Fruit fly (Drosophila melanogaster) whole organism, embryonic: ENCODE results near the gene NFAT.
A peak's percentile ranks its signal among the peaks of the same experiment; 100 is the strongest.

ENCODE experiments used
- ATbp ChIP-seq: fragments of 200-800 bp; sonication (Bioruptor generic); optimal IDR thresholded peaks from 2 replicates; lab custom pipeline; 2017; ENCODE audit warnings: missing biosample characterization, mild to moderate bottlenecking, missing genetic modification characterization, missing genetic modification reagents
- Abd-B ChIP-seq: fragments of 200-800 bp; sonication (Bioruptor generic); optimal IDR thresholded peaks from 2 replicates; lab custom pipeline; 2018; ENCODE audit warnings: missing biosample characterization, mild to moderate bottlenecking, missing genetic modification characterization, moderate library complexity
- Aef1 ChIP-seq: fragments of 200-800 bp; sonication (Bioruptor generic); IDR thresholded peaks from 3 replicates; pipeline ENCODE4 v1.3.6; 2022; ENCODE audit warnings: missing biosample characterization, missing genetic modification characterization
- CG10431 ChIP-seq: fragments of 200-800 bp; sonication (Bioruptor generic); optimal IDR thresholded peaks from 3 replicates; lab custom pipeline; 2018; ENCODE audit warnings: missing biosample characterization, mild to moderate bottlenecking, missing genetic modification characterization
- CG10959 ChIP-seq: fragments of 200-800 bp; sonication (Bioruptor generic); IDR thresholded peaks from 2 replicates; pipeline ENCODE4 v1.3.6; 2022; ENCODE audit warnings: missing biosample characterization, missing genetic modification characterization
- CG11398 ChIP-seq: fragments of 200-800 bp; sonication (Bioruptor generic); optimal IDR thresholded peaks from 2 replicates; lab custom pipeline; 2016; ENCODE audit warnings: missing biosample characterization, missing genetic modification characterization
- CG11456 ChIP-seq: fragments of 200-800 bp; sonication (Bioruptor generic); IDR thresholded peaks from 3 replicates; pipeline ENCODE4 v1.3.6; 2022; ENCODE audit warnings: missing biosample characterization, missing genetic modification characterization
- CG11504 ChIP-seq: fragments of 200-800 bp; sonication (Bioruptor generic); optimal IDR thresholded peaks from 3 replicates; lab custom pipeline; 2019; ENCODE audit warnings: missing biosample characterization, mild to moderate bottlenecking, missing genetic modification characterization, moderate library complexity
- CG12236 ChIP-seq: fragments of 200-800 bp; sonication (Bioruptor generic); optimal IDR thresholded peaks from 2 replicates; lab custom pipeline; 2016; ENCODE audit warnings: missing biosample characterization, missing genetic modification characterization
- CG13123 ChIP-seq: fragments of 200-800 bp; sonication (Bioruptor generic); optimal IDR thresholded peaks from 2 replicates; lab custom pipeline; 2016; ENCODE audit warnings: missing biosample characterization, missing genetic modification characterization
- CG14014 ChIP-seq: fragments of 200-800 bp; sonication (Bioruptor generic); IDR thresholded peaks from 2 replicates; pipeline ENCODE4 v1.3.6; 2022; ENCODE audit warnings: missing biosample characterization, missing genetic modification characterization
- CG17361 ChIP-seq: fragments of 200-800 bp; sonication (Bioruptor generic); IDR thresholded peaks from 3 replicates; pipeline ENCODE4 v1.3.6; 2022; ENCODE audit warnings: missing biosample characterization, missing genetic modification characterization
- CG2678 ChIP-seq: fragments of 200-800 bp; sonication (Bioruptor generic); optimal IDR thresholded peaks from 3 replicates; lab custom pipeline; 2019; ENCODE audit warnings: missing biosample characterization, mild to moderate bottlenecking, missing genetic modification characterization, moderate library complexity
- CG4820 ChIP-seq: fragments of 200-800 bp; sonication (Bioruptor generic); optimal IDR thresholded peaks from 3 replicates; lab custom pipeline; 2016; ENCODE audit warnings: missing biosample characterization, missing genetic modification characterization
- CG6654 ChIP-seq: fragments of 200-800 bp; sonication (Bioruptor generic); optimal IDR thresholded peaks from 2 replicates; lab custom pipeline; 2017; ENCODE audit warnings: missing biosample characterization, mild to moderate bottlenecking, missing genetic modification characterization
- CG7271 ChIP-seq: fragments of 200-800 bp; sonication (Bioruptor generic); optimal IDR thresholded peaks from 2 replicates; lab custom pipeline; 2018; ENCODE audit warnings: missing biosample characterization, mild to moderate bottlenecking, missing genetic modification characterization, moderate library complexity
- CG8924 ChIP-seq: fragments of 200-800 bp; optimal IDR thresholded peaks from 3 replicates; lab custom pipeline; 2019; ENCODE audit warnings: missing biosample characterization, mild to moderate bottlenecking, missing genetic modification characterization, moderate library complexity
- CG8944 ChIP-seq: fragments of 200-800 bp; sonication (Bioruptor generic); optimal IDR thresholded peaks from 3 replicates; lab custom pipeline; 2016; ENCODE audit warnings: missing biosample characterization, missing genetic modification characterization
- CTCF ChIP-seq: fragments of 200-800 bp; sonication (Bioruptor generic); optimal IDR thresholded peaks from 2 replicates; lab custom pipeline; 2017; ENCODE audit warnings: missing biosample characterization, mild to moderate bottlenecking, missing genetic modification characterization, moderate library complexity
- CrebB ChIP-seq: fragments of 200-800 bp; sonication (Bioruptor generic); optimal IDR thresholded peaks from 3 replicates; lab custom pipeline; 2018; ENCODE audit warnings: missing biosample characterization, mild to moderate bottlenecking, missing genetic modification characterization
- Dll ChIP-seq: fragments of 200-800 bp; sonication (Bioruptor generic); IDR thresholded peaks from 4 replicates; pipeline ENCODE4 v1.3.6; 2022; ENCODE audit warnings: missing biosample characterization, missing genetic modification characterization; ENCODE audit not compliant: partially characterized antibody
- E2f2 ChIP-seq: fragments of 200-800 bp; sonication (Bioruptor generic); IDR thresholded peaks from 2 replicates; pipeline ENCODE4 v1.3.6; 2022; ENCODE audit warnings: missing biosample characterization, missing genetic modification characterization
- Eip74EF ChIP-seq, 2 experiments: fragments of 200-800 bp in 1 of 2; fragments of >200 bp in 1 of 2; sonication (Bioruptor generic) in 1 of 2; optimal IDR thresholded peaks; 2 replicates each; lab custom pipeline; 2017 to 2019; ENCODE audit warnings: missing biosample characterization in 2 of 2, missing genetic modification characterization in 2 of 2, mild to moderate bottlenecking in 1 of 2, moderate library complexity in 1 of 2
- Ets97D ChIP-seq: fragments of 200-800 bp; sonication (Bioruptor generic); optimal IDR thresholded peaks from 3 replicates; lab custom pipeline; 2016; ENCODE audit warnings: missing biosample characterization, missing genetic modification characterization
- H2.0 ChIP-seq: fragments of 200-800 bp; sonication (Bioruptor generic); IDR thresholded peaks from 2 replicates; pipeline ENCODE4 v1.3.6; 2022; ENCODE audit warnings: missing biosample characterization, missing genetic modification characterization
- Hey ChIP-seq: fragments of 200-800 bp; sonication (Bioruptor generic); optimal IDR thresholded peaks from 3 replicates; lab custom pipeline; 2018; ENCODE audit warnings: missing biosample characterization, mild to moderate bottlenecking, missing genetic modification characterization
- HmgD ChIP-seq: fragments of 200-800 bp; sonication (Bioruptor generic); optimal IDR thresholded peaks from 3 replicates; lab custom pipeline; 2016; ENCODE audit warnings: missing biosample characterization, missing genetic modification characterization
- Hmx ChIP-seq: fragments of 200-800 bp; sonication (Bioruptor generic); optimal IDR thresholded peaks from 2 replicates; lab custom pipeline; 2016; ENCODE audit warnings: missing biosample characterization, missing genetic modification characterization
- Hr3 ChIP-seq: fragments of 200-800 bp; sonication (Bioruptor generic); optimal IDR thresholded peaks from 3 replicates; lab custom pipeline; 2016; ENCODE audit warnings: missing biosample characterization, missing genetic modification characterization
- Meics ChIP-seq: fragments of 200-800 bp; sonication (Bioruptor generic); optimal IDR thresholded peaks from 2 replicates; lab custom pipeline; 2017; ENCODE audit warnings: missing biosample characterization, mild to moderate bottlenecking, missing genetic modification characterization
- NC2β ChIP-seq: fragments of 200-800 bp; sonication (Bioruptor generic); optimal IDR thresholded peaks from 2 replicates; lab custom pipeline; 2016; ENCODE audit warnings: missing biosample characterization, missing genetic modification characterization
- NK7.1 ChIP-seq: fragments of 200-800 bp; sonication (Bioruptor generic); optimal IDR thresholded peaks from 3 replicates; lab custom pipeline; 2016; ENCODE audit warnings: missing biosample characterization, missing genetic modification characterization
- aop ChIP-seq: fragments of 200-800 bp; sonication (Bioruptor generic); IDR thresholded peaks from 2 replicates; pipeline ENCODE4 v1.3.6; 2022; ENCODE audit warnings: missing biosample characterization, missing genetic modification characterization
- az2 ChIP-seq: fragments of 200-800 bp; sonication (Bioruptor generic); optimal IDR thresholded peaks from 3 replicates; lab custom pipeline; 2016; ENCODE audit warnings: missing biosample characterization, missing genetic modification characterization
- da ChIP-seq: fragments of 200-800 bp; sonication (Bioruptor generic); optimal IDR thresholded peaks from 2 replicates; lab custom pipeline; 2016; ENCODE audit warnings: missing biosample characterization, missing genetic modification characterization
- disco-r ChIP-seq: fragments of 200-800 bp; sonication (Bioruptor generic); optimal IDR thresholded peaks from 2 replicates; lab custom pipeline; 2016; ENCODE audit warnings: missing biosample characterization, missing genetic modification characterization
- exex ChIP-seq: fragments of 200-800 bp; sonication (Bioruptor generic); optimal IDR thresholded peaks from 4 replicates; lab custom pipeline; 2018; ENCODE audit warnings: missing biosample characterization, mild to moderate bottlenecking, missing genetic modification characterization, moderate library complexity
- fd3F ChIP-seq: fragments of 200-800 bp; sonication (Bioruptor generic); optimal IDR thresholded peaks from 2 replicates; lab custom pipeline; 2018; ENCODE audit warnings: missing biosample characterization, mild to moderate bottlenecking, missing genetic modification characterization, moderate library complexity
- grau ChIP-seq: fragments of 200-800 bp; optimal IDR thresholded peaks from 3 replicates; lab custom pipeline; 2019; ENCODE audit warnings: missing biosample characterization, mild to moderate bottlenecking, missing genetic modification characterization, moderate library complexity
- hkb ChIP-seq, 2 experiments: fragments of 200-800 bp in 1 of 2; fragments of >200 bp in 1 of 2; sonication (Bioruptor generic) in 1 of 2; IDR thresholded peaks in 1 of 2; optimal IDR thresholded peaks in 1 of 2; 2 replicates each; pipeline versions ENCODE4 v1.3.6 to Lab custom; 2017 to 2022; ENCODE audit warnings: missing biosample characterization in 1 of 2, missing genetic modification characterization in 1 of 2
- insv ChIP-seq, 2 experiments: fragments of 200-800 bp; sonication (Bioruptor generic); optimal IDR thresholded peaks; 3 replicates each; lab custom pipeline; 2016 to 2018; ENCODE audit warnings: missing biosample characterization in 2 of 2, missing genetic modification characterization in 2 of 2
- jumu ChIP-seq: fragments of 200-800 bp; sonication (Bioruptor generic); optimal IDR thresholded peaks from 3 replicates; lab custom pipeline; 2016; ENCODE audit warnings: missing biosample characterization, missing genetic modification characterization
- lilli ChIP-seq: fragments of 200-800 bp; sonication (Bioruptor generic); optimal IDR thresholded peaks from 3 replicates; lab custom pipeline; 2016; ENCODE audit warnings: missing biosample characterization, missing genetic modification characterization
- pros ChIP-seq: fragments of 200-800 bp; sonication (Bioruptor generic); optimal IDR thresholded peaks from 3 replicates; lab custom pipeline; 2019; ENCODE audit warnings: missing biosample characterization, mild to moderate bottlenecking, missing genetic modification characterization, moderate library complexity
- seq ChIP-seq: fragments of 200-800 bp; sonication (Bioruptor generic); IDR thresholded peaks from 2 replicates; pipeline ENCODE4 v1.3.6; 2022; ENCODE audit warnings: missing biosample characterization, missing genetic modification characterization
- sima ChIP-seq: fragments of 200-800 bp; sonication (Bioruptor generic); optimal IDR thresholded peaks from 2 replicates; lab custom pipeline; 2016; ENCODE audit warnings: missing biosample characterization, missing genetic modification characterization
- sisA ChIP-seq: fragments of 200-800 bp; sonication (Bioruptor generic); IDR thresholded peaks from 2 replicates; pipeline ENCODE4 v1.3.6; 2022; ENCODE audit warnings: missing biosample characterization, missing genetic modification characterization
- slbo ChIP-seq: fragments of 200-800 bp; sonication (Bioruptor generic); IDR thresholded peaks from 2 replicates; pipeline ENCODE4 v1.3.6; 2022; ENCODE audit warnings: missing biosample characterization, missing genetic modification characterization
- tna ChIP-seq: fragments of 200-800 bp; sonication (Bioruptor generic); IDR thresholded peaks from 2 replicates; pipeline ENCODE4 v1.3.6; 2022; ENCODE audit warnings: missing biosample characterization, missing genetic modification characterization; ENCODE audit not compliant: partially characterized antibody
- twi ChIP-seq: fragments of 200-800 bp; optimal IDR thresholded peaks from 2 replicates; lab custom pipeline; 2019; ENCODE audit warnings: missing biosample characterization, mild to moderate bottlenecking, missing genetic modification characterization, moderate library complexity
- wdn ChIP-seq: fragments of 200-800 bp; sonication (Bioruptor generic); IDR thresholded peaks from 2 replicates; pipeline ENCODE4 v1.3.6; 2022; ENCODE audit warnings: missing biosample characterization, missing genetic modification characterization

NFAT gene

DNA sequence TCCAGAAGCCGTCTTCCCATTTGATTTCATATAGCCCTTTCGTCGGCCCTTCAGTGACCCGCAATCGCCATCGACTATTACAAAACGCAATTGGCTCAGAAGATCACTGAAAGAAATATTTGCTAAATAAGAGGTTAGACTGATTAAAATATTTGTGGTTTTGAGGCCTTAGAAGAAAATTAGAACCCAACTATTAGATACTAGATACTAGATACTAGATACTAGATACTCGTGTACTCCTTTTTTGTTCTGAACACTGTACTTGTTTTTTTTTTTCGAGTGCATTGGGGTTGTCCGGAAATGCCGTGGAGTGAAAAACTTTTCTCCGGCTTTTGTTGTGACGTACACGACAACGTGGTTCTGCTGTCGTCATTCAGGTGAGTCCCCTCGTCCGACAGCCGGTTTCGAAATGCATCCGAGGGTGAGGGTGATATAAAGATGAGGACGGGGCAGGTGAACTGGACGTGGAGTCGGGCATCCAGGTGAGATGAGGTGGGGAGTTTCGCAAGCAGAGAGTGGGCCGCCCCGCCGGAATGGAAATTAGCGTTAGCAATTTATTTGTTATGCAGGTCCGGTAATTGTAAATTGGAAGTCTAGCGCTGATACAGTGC, 5.8 kb downstream of the NFAT start (continued):
- TF ChIP-seq jumu: no peak
- no peak for TF ChIP-seq E2f2 (GFP tag; lab: Robert Waterston, UW)
- TF ChIP-seq CG17361: peak; percentile 51; the same call in 2 of the 3 replicates
- no peak for TF ChIP-seq Ets97D
- no peak for TF ChIP-seq Meics (GFP tag; lab: Kevin White, UChicago)
- no peak for TF ChIP-seq exex (tag; lab: Kevin White, UChicago)
- TF ChIP-seq Aef1: no peak
- no peak for TF ChIP-seq CG11398 (GFP tag; lab: Kevin White, UChicago)
- peak; percentile 58 for TF ChIP-seq CG11504 (tag; lab: Kevin White, UChicago)
- TF ChIP-seq CG6654: no peak
- TF ChIP-seq lilli (GFP tag; lab: Kevin White, UChicago): peak; percentile 20
- no peak for TF ChIP-seq tna (GFP tag; lab: Robert Waterston, UW)
- no peak for TF ChIP-seq ATbp (GFP tag; lab: Kevin White, UChicago)
- no peak for TF ChIP-seq disco-r (GFP tag; lab: Kevin White, UChicago)
- no peak for TF ChIP-seq CG10431 (GFP tag; lab: Kevin White, UChicago)
- no peak for TF ChIP-seq HmgD (GFP tag; lab: Kevin White, UChicago)
- TF ChIP-seq az2: peak; percentile 11
- no peak for TF ChIP-seq sima (GFP tag; lab: Kevin White, UChicago)
- no peak for TF ChIP-seq wdn (GFP tag; lab: Robert Waterston, UW)
- no peak for TF ChIP-seq fd3F (GFP tag; lab: Kevin White, UChicago)
- TF ChIP-seq Hr3 (GFP tag; lab: Kevin White, UChicago): peak; percentile 16
- TF ChIP-seq CG10959: no peak
- TF ChIP-seq H2.0: 0 out of 2 replicates have a peak, but pooled peaks have one; percentile 6
- no peak for TF ChIP-seq CG11456 (GFP tag; lab: Robert Waterston, UW)
- no peak for TF ChIP-seq NK7.1
- TF ChIP-seq CG8924: no peak
- TF ChIP-seq hkb (optimal IDR thresholded peaks at IDR 0.05; lab: Kevin White, UChicago): no peak
- TF ChIP-seq hkb (GFP tag; IDR thresholded peaks at IDR 0.05; lab: Robert Waterston, UW): 0 out of 2 replicates have a peak, but pooled peaks have one; percentile 13
- peak; percentile 25 for TF ChIP-seq CG8944
- no peak for TF ChIP-seq NC2β (GFP tag; lab: Kevin White, UChicago)
- TF ChIP-seq CG12236 (GFP tag; lab: Kevin White, UChicago): no peak
- TF ChIP-seq CG7271: no peak
- no peak for TF ChIP-seq seq
- TF ChIP-seq slbo (GFP tag; lab: Robert Waterston, UW): peak; percentile 21; the same call in 1 of the 2 replicates
- TF ChIP-seq Abd-B: no peak
- no peak for TF ChIP-seq Hmx
- TF ChIP-seq sisA (GFP tag; lab: Robert Waterston, UW): no peak; the same call in 1 of the 2 replicates
- no peak for TF ChIP-seq CG13123 (GFP tag; lab: Kevin White, UChicago)
- no peak for TF ChIP-seq aop (GFP tag; lab: Robert Waterston, UW)
- no peak for TF ChIP-seq Dll (GFP tag; lab: Robert Waterston, UW)
- TF ChIP-seq pros (GFP tag; lab: Kevin White, UChicago): no peak
- TF ChIP-seq CTCF (GFP tag; lab: Kevin White, UChicago): no peak
- peak; percentile 14 for TF ChIP-seq grau (tag; lab: Kevin White, UChicago)
- TF ChIP-seq Eip74EF (GFP tag; optimal IDR thresholded peaks at IDR 0.05; lab: Kevin White, UChicago): no peak
- TF ChIP-seq CG14014 (GFP tag; lab: Robert Waterston, UW): no peak
- no peak for TF ChIP-seq Hey (tag; lab: Kevin White, UChicago)
- no peak for TF ChIP-seq twi (tag; lab: Kevin White, UChicago)
- peak; percentile 38 for TF ChIP-seq CG2678 (tag; lab: Kevin White, UChicago)
- no peak for TF ChIP-seq CrebB
- no peak for TF ChIP-seq da (GFP tag; lab: Kevin White, UChicago)
- TF ChIP-seq CG4820 (GFP tag; lab: Kevin White, UChicago): peak; percentile 33
- no peak for TF ChIP-seq insv (GFP tag; optimal IDR thresholded peaks at IDR 0.05; lab: Kevin White, UChicago)
